Worm (Caenorhabditis elegans): ENCODE data around the gene dnc-2.

DNA sequence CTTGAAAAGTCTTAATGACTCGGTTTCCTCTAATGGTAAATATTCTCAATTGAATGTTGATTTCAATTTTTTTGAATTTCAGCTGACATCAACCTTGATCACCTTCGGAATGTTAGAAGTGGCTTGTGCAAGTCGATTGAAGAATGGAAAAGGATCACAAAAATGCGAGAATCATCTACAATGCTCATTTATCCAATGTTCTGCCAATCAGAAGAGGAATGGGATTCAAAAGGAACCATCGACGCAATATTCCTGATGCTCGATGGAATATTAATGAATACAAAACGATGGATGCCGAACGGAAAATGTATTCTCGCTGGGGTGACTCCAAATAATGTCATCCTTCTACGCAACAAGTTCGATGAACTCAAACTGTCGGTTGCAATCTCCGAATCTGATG is 36.0 kb upstream of the dnc-2 start:
- TF ChIP-seq flt-1 (GFP tag; IDR thresholded peaks at IDR 0.05), result no peak
- no peak for TF ChIP-seq ama-1 (optimal IDR thresholded peaks at IDR 0.05)
- TF ChIP-seq aly-1 (tag; optimal IDR thresholded peaks at IDR 0.05), result no peak
- TF ChIP-seq sea-1 (GFP tag; conservative IDR thresholded peaks at IDR 0.05), result no peak
- no peak for TF ChIP-seq hnd-1 (tag; optimal IDR thresholded peaks at IDR 0.05)
- TF ChIP-seq hmg-4 (GFP tag; optimal IDR thresholded peaks at IDR 0.05), result no peak
- no peak for TF ChIP-seq scrt-1 (GFP tag; IDR thresholded peaks at IDR 0.05)
- no peak for TF ChIP-seq F13C5.2 (tag; optimal IDR thresholded peaks at IDR 0.05)
- no peak for TF ChIP-seq ets-7 (tag; optimal IDR thresholded peaks at IDR 0.05)
- TF ChIP-seq tra-4 (tag; optimal IDR thresholded peaks at IDR 0.05), result no peak
- TF ChIP-seq ceh-13 (GFP tag; optimal IDR thresholded peaks at IDR 0.05), result no peak
- no peak for TF ChIP-seq tbx-11 (GFP tag; IDR thresholded peaks at IDR 0.05)
